Worm (Caenorhabditis elegans): ENCODE results near the gene pals-18.
"Not testable (repeated sequence)": the region's sequence is repeated elsewhere in the genome, so short reads cannot be mapped to it uniquely, and the experiment has no call there.

Gene pals-18

ce11 chrIII:1403108-1403507, at the start of gene pals-18:
pals-18 (plus strand) TSS chrIII:1403408.
- TF ChIP-seq elt-3 (tag; optimal IDR thresholded peaks at IDR 0.05), result no peak
- no peak for TF ChIP-seq mls-2 (tag; optimal IDR thresholded peaks at IDR 0.05)
- TF ChIP-seq sptf-1 (tag; optimal IDR thresholded peaks at IDR 0.05), result no peak
- no peak for TF ChIP-seq ztf-11 (tag; optimal IDR thresholded peaks at IDR 0.05)
- TF ChIP-seq unc-120 (tag; optimal IDR thresholded peaks at IDR 0.05; ENCODE audit: poor library complexity, severe bottlenecking), result no peak
- TF ChIP-seq ceh-43 (GFP tag; optimal IDR thresholded peaks at IDR 0.05), result no peak
- TF ChIP-seq cnd-1 (tag; optimal IDR thresholded peaks at IDR 0.05), result no peak
- no peak for TF ChIP-seq nhr-12 (tag; optimal IDR thresholded peaks at IDR 0.05)
- TF ChIP-seq flh-1 (GFP tag; optimal IDR thresholded peaks at IDR 0.05), result no peak
- no peak for TF ChIP-seq ham-2 (GFP tag; optimal IDR thresholded peaks at IDR 0.05)
- TF ChIP-seq ceh-39 (tag; optimal IDR thresholded peaks at IDR 0.05), result no peak
- TF ChIP-seq blmp-1 (tag; optimal IDR thresholded peaks at IDR 0.05), result no peak
- TF ChIP-seq pha-4 (tag; optimal IDR thresholded peaks at IDR 0.05), result no peak

- TF ChIP-seq unc-120 (tag; optimal IDR thresholded peaks at IDR 0.05; ENCODE audit: poor library complexity, severe bottlenecking) (no peak), ces-1 (GFP tag; optimal IDR thresholded peaks at IDR 0.05) (no peak), mab-5 (tag; optimal IDR thresholded peaks at IDR 0.05) (no peak), nhr-2 (tag; optimal IDR thresholded peaks at IDR 0.05) (no peak), mls-2 (tag; optimal IDR thresholded peaks at IDR 0.05) (no peak), flh-1 (GFP tag; optimal IDR thresholded peaks at IDR 0.05) (no peak), nhr-76 (tag; optimal IDR thresholded peaks at IDR 0.05) (no peak), pha-4 (tag; optimal IDR thresholded peaks at IDR 0.05) (no peak), mep-1 (tag; optimal IDR thresholded peaks at IDR 0.05) (no peak), lin-32 (GFP tag; optimal IDR thresholded peaks at IDR 0.05) (no peak), unc-39 (tag; optimal IDR thresholded peaks at IDR 0.05) (no peak), M03D4.4 (tag; optimal IDR thresholded peaks at IDR 0.05) (no peak), bed-3 (GFP tag; optimal IDR thresholded peaks at IDR 0.05) (no peak), lin-13 (tag; optimal IDR thresholded peaks at IDR 0.05) (no peak), unc-62 (GFP tag; optimal IDR thresholded peaks at IDR 0.05) (no peak), cnd-1 (tag; optimal IDR thresholded peaks at IDR 0.05) (no peak), ham-2 (GFP tag; optimal IDR thresholded peaks at IDR 0.05) (no peak), blmp-1 (tag; optimal IDR thresholded peaks at IDR 0.05) (no peak), ceh-39 (tag; optimal IDR thresholded peaks at IDR 0.05) (no peak)
These were observed 48.7 kb upstream of the pals-18 start for ce11 chrIII:1354523-1354922.

ce11 chrIII:1355320-1355719, 47.9 kb upstream of the pals-18 start, which contains the start of gene Y82E9BL.1:
Y82E9BL.1 (minus strand) TSS chrIII:1355420.
- no peak for TF ChIP-seq snpc-4 (tag; optimal IDR thresholded peaks at IDR 0.05)
- TF ChIP-seq bed-3 (GFP tag; optimal IDR thresholded peaks at IDR 0.05), result no peak
- TF ChIP-seq ceh-39 (tag; optimal IDR thresholded peaks at IDR 0.05), result no peak
- no peak for TF ChIP-seq lin-32 (GFP tag; optimal IDR thresholded peaks at IDR 0.05)
- no peak for TF ChIP-seq lsy-2 (tag; optimal IDR thresholded peaks at IDR 0.05)
- TF ChIP-seq elt-3 (tag; optimal IDR thresholded peaks at IDR 0.05), result no peak
- no peak for TF ChIP-seq ceh-83 (GFP tag; optimal IDR thresholded peaks at IDR 0.05)
- no peak for TF ChIP-seq nhr-237 (tag; optimal IDR thresholded peaks at IDR 0.05)
- TF ChIP-seq unc-39 (tag; optimal IDR thresholded peaks at IDR 0.05), result no peak
- TF ChIP-seq ztf-11 (tag; optimal IDR thresholded peaks at IDR 0.05), result no peak
- no peak for TF ChIP-seq sem-2 (GFP tag; optimal IDR thresholded peaks at IDR 0.05)
- no peak for TF ChIP-seq zip-8 (tag; optimal IDR thresholded peaks at IDR 0.05)
- TF ChIP-seq blmp-1 (tag; optimal IDR thresholded peaks at IDR 0.05), result no peak
- TF ChIP-seq lin-13 (tag; optimal IDR thresholded peaks at IDR 0.05), result no peak
- no peak for TF ChIP-seq ces-1 (GFP tag; optimal IDR thresholded peaks at IDR 0.05)

- not testable (repeated sequence) for TF ChIP-seq snpc-4 (tag; optimal IDR thresholded peaks at IDR 0.05); cnd-1 (tag; optimal IDR thresholded peaks at IDR 0.05); elt-1 (tag; optimal IDR thresholded peaks at IDR 0.05; ENCODE audit: borderline replicate concordance, insufficient read depth)
These were observed 45.2 kb upstream of the pals-18 start, which contains the start of gene Y82E9BR.8 for ce11 chrIII:1357973-1358372. Y82E9BR.8 (minus strand) TSS chrIII:1358073.

ce11 chrIII:1359669-1360068, 43.5 kb upstream of the pals-18 start, which contains the start of gene Y82E9BR.9:
Y82E9BR.9 (minus strand) TSS chrIII:1359769.
- TF ChIP-seq ham-2 (GFP tag; optimal IDR thresholded peaks at IDR 0.05) (no peak), elt-3 (tag; optimal IDR thresholded peaks at IDR 0.05) (no peak), ceh-39 (tag; optimal IDR thresholded peaks at IDR 0.05) (no peak), sptf-1 (tag; optimal IDR thresholded peaks at IDR 0.05) (no peak), mep-1 (tag; optimal IDR thresholded peaks at IDR 0.05) (no peak), nhr-12 (tag; optimal IDR thresholded peaks at IDR 0.05) (no peak), M03D4.4 (tag; optimal IDR thresholded peaks at IDR 0.05) (no peak), bed-3 (GFP tag; optimal IDR thresholded peaks at IDR 0.05) (no peak), nhr-76 (tag; optimal IDR thresholded peaks at IDR 0.05) (no peak), flh-1 (GFP tag; optimal IDR thresholded peaks at IDR 0.05) (no peak), nhr-2 (tag; optimal IDR thresholded peaks at IDR 0.05) (no peak), lsy-2 (tag; optimal IDR thresholded peaks at IDR 0.05) (no peak)
